Fruit fly (Drosophila melanogaster): ENCODE measurements around the gene CG15208.

Gene CG15208

dm6 chrX:10927110-10927509 lies 27.3 kb downstream of the CG15208 start, which contains the start of gene CG2145 (continued):
- TF ChIP-seq Hnf4 (GFP tag; optimal IDR thresholded peaks at IDR 0.05) (peak; percentile 27), Rel (GFP tag; optimal IDR thresholded peaks at IDR 0.05) (peak; percentile 41), Rel (tag; optimal IDR thresholded peaks at IDR 0.05) (peak; percentile 81)

- TF ChIP-seq Hnf4 (GFP tag; optimal IDR thresholded peaks at IDR 0.05) (no peak), dsf (GFP tag; optimal IDR thresholded peaks at IDR 0.05; ENCODE audit: borderline replicate concordance) (no peak), brk (GFP tag; optimal IDR thresholded peaks at IDR 0.05) (no peak), ey (GFP tag; optimal IDR thresholded peaks at IDR 0.05) (no peak), CrebA (GFP tag; optimal IDR thresholded peaks at IDR 0.05; ENCODE audit: borderline replicate concordance) (no peak), psq (GFP tag; optimal IDR thresholded peaks at IDR 0.05) (no peak), fru (GFP tag; optimal IDR thresholded peaks at IDR 0.05) (no peak), Dif (GFP tag; optimal IDR thresholded peaks at IDR 0.05; ENCODE audit: partially characterized antibody) (no peak), usp (GFP tag; optimal IDR thresholded peaks at IDR 0.05) (no peak), woc (GFP tag; optimal IDR thresholded peaks at IDR 0.05) (no peak), jim (GFP tag; optimal IDR thresholded peaks at IDR 0.05) (no peak), tai (GFP tag; optimal IDR thresholded peaks at IDR 0.05) (no peak), Rel (GFP tag; optimal IDR thresholded peaks at IDR 0.05) (no peak), Rel (tag; optimal IDR thresholded peaks at IDR 0.05) (no peak), Sp1 (GFP tag; optimal IDR thresholded peaks at IDR 0.05) (no peak)
These were observed 29.8 kb downstream of the CG15208 start for dm6 chrX:10929613-10930012.

dm6 chrX:10930553-10931092 lies 30.9 kb downstream of the CG15208 start, which contains the start of gene Myo10A:
TSS of gene Myo10A (plus strand) at chrX:10930840.
- peak; percentile 64 for TF ChIP-seq Dif (GFP tag; optimal IDR thresholded peaks at IDR 0.05; ENCODE audit: partially characterized antibody)
- no peak for TF ChIP-seq foxo (GFP tag; optimal IDR thresholded peaks at IDR 0.05)
- TF ChIP-seq Mio (GFP tag; optimal IDR thresholded peaks at IDR 0.05), result no peak
- TF ChIP-seq dsf (GFP tag; optimal IDR thresholded peaks at IDR 0.05; ENCODE audit: borderline replicate concordance), result no peak
- no peak for TF ChIP-seq N (GFP tag; optimal IDR thresholded peaks at IDR 0.05)
- TF ChIP-seq dmrt93B (GFP tag; optimal IDR thresholded peaks at IDR 0.05), result no peak
- TF ChIP-seq Rel (GFP tag; optimal IDR thresholded peaks at IDR 0.05), result no peak
- no peak for TF ChIP-seq Rel (tag; optimal IDR thresholded peaks at IDR 0.05)
- TF ChIP-seq dl (GFP tag; optimal IDR thresholded peaks at IDR 0.05; ENCODE audit: insufficient read depth in 1 of 2, partially characterized antibody in 2 of 2), result peak; percentile 62 to 69
- no peak for TF ChIP-seq Hr78 (GFP tag; optimal IDR thresholded peaks at IDR 0.05)
- peak; percentile 10 for TF ChIP-seq fru (GFP tag; optimal IDR thresholded peaks at IDR 0.05)

dm6 chrX:10931250-10931649 lies 31.5 kb downstream of the CG15208 start:
- no peak for TF ChIP-seq Jra (GFP tag; optimal IDR thresholded peaks at IDR 0.05)

dm6 chrX:10932300-10932699 lies 32.5 kb downstream of the CG15208 start:
- TF ChIP-seq Mio (GFP tag; optimal IDR thresholded peaks at IDR 0.05), result no peak
- peak; percentile 21 for TF ChIP-seq Sp1 (GFP tag; optimal IDR thresholded peaks at IDR 0.05)
- no peak for TF ChIP-seq h (GFP tag; optimal IDR thresholded peaks at IDR 0.05)
- peak; percentile 55 for TF ChIP-seq psq (GFP tag; optimal IDR thresholded peaks at IDR 0.05)

dm6 chrX:10933776-10934175 lies 34.0 kb downstream of the CG15208 start:
- TF ChIP-seq sv (GFP tag; optimal IDR thresholded peaks at IDR 0.05) (no peak), fru (GFP tag; optimal IDR thresholded peaks at IDR 0.05) (peak; percentile 2), h (GFP tag; optimal IDR thresholded peaks at IDR 0.05) (peak; percentile 9), psq (GFP tag; optimal IDR thresholded peaks at IDR 0.05) (no peak), foxo (GFP tag; optimal IDR thresholded peaks at IDR 0.05) (peak in 1 of 2 experiments; percentile 38)

- TF ChIP-seq GATAd (GFP tag; optimal IDR thresholded peaks at IDR 0.05) (no peak), Hr78 (GFP tag; optimal IDR thresholded peaks at IDR 0.05) (no peak), tai (GFP tag; optimal IDR thresholded peaks at IDR 0.05) (no peak), CrebA (GFP tag; optimal IDR thresholded peaks at IDR 0.05; ENCODE audit: borderline replicate concordance) (no peak), Myc (optimal IDR thresholded peaks at IDR 0.05) (no peak), br (GFP tag; optimal IDR thresholded peaks at IDR 0.05) (no peak)
These were observed 35.8 kb downstream of the CG15208 start for dm6 chrX:10935587-10935986.

Measured in whole organism, wandering third instar larva.